Worm (Caenorhabditis elegans): ENCODE measurements around the gene C56E6.4.

- TF ChIP-seq dao-5 (tag; optimal IDR thresholded peaks at IDR 0.05), result no peak
- TF ChIP-seq him-1 (tag; optimal IDR thresholded peaks at IDR 0.05), result no peak
- no peak for TF ChIP-seq W03F9.2 (tag; optimal IDR thresholded peaks at IDR 0.05)
These were observed 34.7 kb upstream of the C56E6.4 start for ce11 chrII:6563238-6563637.
